Worm (Caenorhabditis elegans) whole organism, midembryonic: ENCODE results near the gene F58B4.2.

Source experiments
- T22C8.4 ChIP-seq: fragments of 200-800 bp; sonication (Bioruptor generic); IDR thresholded peaks from 2 replicates; pipeline ENCODE4 v1.3.6; 2022; ENCODE audit warnings: missing genetic modification characterization, missing compliant biosample characterization
- cog-1 ChIP-seq: sonication (generic microtip); optimal IDR thresholded peaks from 2 replicates; lab custom pipeline; 2016; ENCODE audit warnings: missing genetic modification characterization, missing compliant biosample characterization
- flt-1 ChIP-seq: fragments of 200-800 bp; sonication (Bioruptor generic); IDR thresholded peaks from 2 replicates; pipeline ENCODE4 v1.3.6; 2022; ENCODE audit warnings: missing genetic modification characterization, missing compliant biosample characterization
- klf-2 ChIP-seq: fragments of 200-800 bp; sonication (Bioruptor generic); conservative IDR thresholded peaks from 2 replicates; pipeline ENCODE4 v1.3.6; 2022; ENCODE audit warnings: missing genetic modification reagents, missing genetic modification characterization, missing compliant biosample characterization
- med-1 ChIP-seq: sonication (generic microtip); optimal IDR thresholded peaks from 2 replicates; lab custom pipeline; 2017; ENCODE audit warnings: missing genetic modification characterization, mild to moderate bottlenecking, missing compliant biosample characterization, antibody characterized with exemption, missing genetic modification reagents; ENCODE audit not compliant: insufficient read depth
- ref-1 ChIP-seq: fragments of 200-800 bp; sonication (Bioruptor generic); conservative IDR thresholded peaks from 2 replicates; pipeline ENCODE4 v1.3.6; 2022; ENCODE audit warnings: missing genetic modification reagents, missing genetic modification characterization, missing compliant biosample characterization
- tab-1 ChIP-seq: fragments of 200-800 bp; sonication (Bioruptor generic); IDR thresholded peaks from 2 replicates; pipeline ENCODE4 v1.3.6; 2022; ENCODE audit warnings: missing genetic modification characterization, missing compliant biosample characterization
- ztf-23 ChIP-seq: fragments of 200-800 bp; sonication (Bioruptor generic); IDR thresholded peaks from 2 replicates; pipeline ENCODE4 v1.3.6; 2022; ENCODE audit warnings: missing genetic modification reagents, missing genetic modification characterization, missing compliant biosample characterization
- ztf-29 ChIP-seq: fragments of 200-800 bp; sonication (Bioruptor generic); IDR thresholded peaks from 2 replicates; pipeline ENCODE4 v1.3.6; 2022; ENCODE audit warnings: missing genetic modification reagents, missing genetic modification characterization, missing compliant biosample characterization

F58B4.2 gene

ce11 chrV:10953471-10954155, 35.3 kb upstream of the F58B4.2 start:
- TF ChIP-seq med-1 (GFP tag; lab: Kevin White, UChicago) (no peak), flt-1 (GFP tag; lab: Robert Waterston, UW) (no peak), cog-1 (tag; lab: Kevin White, UChicago) (no peak), ztf-23 (GFP tag; lab: Robert Waterston, UW) (no peak), ztf-29 (GFP tag; lab: Robert Waterston, UW) (no peak), T22C8.4 (GFP tag; lab: Robert Waterston, UW) (no peak), tab-1 (GFP tag; lab: Robert Waterston, UW) (no peak), klf-2 (GFP tag; lab: Robert Waterston, UW) (no peak), ref-1 (GFP tag; lab: Robert Waterston, UW) (no peak)

ce11 chrV:10951655-10952278, 33.5 kb upstream of the F58B4.2 start, which contains the start of gene F17C11.4:
TSS of gene F17C11.4 (plus strand) at chrV:10951860.
- TF ChIP-seq tab-1 (GFP tag; lab: Robert Waterston, UW) = no peak
- TF ChIP-seq ztf-23 (GFP tag; lab: Robert Waterston, UW) = peak; percentile 34; the same call in 1 of the 2 replicates
- no peak for TF ChIP-seq flt-1 (GFP tag; lab: Robert Waterston, UW)

DNA sequence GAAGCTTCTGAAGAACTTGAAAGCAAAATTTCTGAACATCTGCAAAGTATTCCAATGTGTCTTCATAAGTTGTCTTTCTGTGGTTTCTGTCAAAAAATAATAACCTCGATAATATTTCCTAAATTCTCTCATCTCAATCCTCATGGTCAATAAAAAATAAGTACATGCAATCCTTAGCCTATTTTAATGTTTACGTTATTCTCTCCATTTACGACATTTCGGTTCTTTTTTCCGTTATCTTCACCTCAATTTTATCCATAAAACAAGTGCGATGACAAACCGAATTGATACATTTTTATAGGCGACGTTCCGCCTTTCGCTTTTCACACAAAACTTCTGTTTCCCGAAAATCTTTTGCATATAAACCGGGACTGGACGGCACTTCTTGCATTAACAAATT, 31.2 kb upstream of the F58B4.2 start, which contains the start of gene col-153:
Gene col-153, plus strand, starts transcription at position 301 of the 400 bp plus-strand sequence.
- TF ChIP-seq med-1 (GFP tag; lab: Kevin White, UChicago) (no peak), cog-1 (tag; lab: Kevin White, UChicago) (no peak), klf-2 (GFP tag; lab: Robert Waterston, UW) (no peak), flt-1 (GFP tag; lab: Robert Waterston, UW) (no peak), ztf-29 (GFP tag; lab: Robert Waterston, UW) (no peak), tab-1 (GFP tag; lab: Robert Waterston, UW) (no peak), ref-1 (GFP tag; lab: Robert Waterston, UW) (no peak), ztf-23 (GFP tag; lab: Robert Waterston, UW) (no peak), T22C8.4 (GFP tag; lab: Robert Waterston, UW) (no peak)

DNA sequence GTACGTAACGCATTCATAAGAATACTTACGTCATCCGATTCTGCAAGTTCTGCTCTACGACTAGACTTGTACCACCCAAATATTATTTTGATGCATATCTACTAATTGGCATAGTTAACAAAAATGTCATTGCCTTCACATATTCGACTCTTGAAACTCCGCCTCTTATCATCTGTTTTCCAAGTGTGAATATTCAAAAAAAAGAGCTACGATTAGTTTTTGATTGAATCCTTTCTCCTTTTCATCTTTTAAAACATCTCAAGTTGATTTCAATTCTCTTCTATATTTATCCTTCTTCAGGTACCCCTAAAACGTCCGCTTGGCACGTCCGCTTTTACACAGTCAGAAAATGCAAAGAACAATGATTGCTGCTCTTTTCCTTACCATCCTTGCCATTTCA, 29.7 kb upstream of the F58B4.2 start, which contains the start of gene F17C11.2:
Gene F17C11.2, plus strand, starts transcription at position 301 of the 400 bp plus-strand sequence.
- TF ChIP-seq flt-1 (GFP tag; lab: Robert Waterston, UW) (no peak), ztf-23 (GFP tag; lab: Robert Waterston, UW) (no peak), cog-1 (tag; lab: Kevin White, UChicago) (no peak), med-1 (GFP tag; lab: Kevin White, UChicago) (no peak), tab-1 (GFP tag; lab: Robert Waterston, UW) (no peak), ztf-29 (GFP tag; lab: Robert Waterston, UW) (no peak), klf-2 (GFP tag; lab: Robert Waterston, UW) (no peak), T22C8.4 (GFP tag; lab: Robert Waterston, UW) (no peak), ref-1 (GFP tag; lab: Robert Waterston, UW) (no peak)

DNA sequence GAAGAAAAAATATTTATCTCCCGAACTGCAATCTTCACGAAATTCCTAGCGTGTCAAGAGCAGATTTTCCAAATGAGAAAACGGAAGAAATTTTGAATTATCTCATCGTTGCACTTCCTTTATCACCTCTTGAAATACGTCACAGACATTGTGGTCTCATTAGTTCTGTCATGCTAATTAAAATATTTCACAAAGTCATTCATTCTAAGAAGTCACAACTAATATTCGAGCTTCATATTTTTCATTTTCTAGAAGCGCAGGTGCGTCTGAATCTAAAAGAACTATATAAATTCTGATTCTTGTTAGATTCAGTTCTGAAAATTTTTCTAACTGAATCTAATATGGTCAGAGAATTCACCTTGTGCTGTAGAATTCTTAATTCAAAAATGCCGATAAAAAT, 28.9 kb upstream of the F58B4.2 start:
- TF ChIP-seq tab-1 (GFP tag; lab: Robert Waterston, UW) (no peak), klf-2 (GFP tag; lab: Robert Waterston, UW) (no peak), flt-1 (GFP tag; lab: Robert Waterston, UW) (no peak), T22C8.4 (GFP tag; lab: Robert Waterston, UW) (no peak), cog-1 (tag; lab: Kevin White, UChicago) (no peak), ztf-29 (GFP tag; lab: Robert Waterston, UW) (no peak), ref-1 (GFP tag; lab: Robert Waterston, UW) (no peak), med-1 (GFP tag; lab: Kevin White, UChicago) (no peak), ztf-23 (GFP tag; lab: Robert Waterston, UW) (no peak)

- TF ChIP-seq klf-2 (GFP tag; lab: Robert Waterston, UW) (no peak), ztf-23 (GFP tag; lab: Robert Waterston, UW) (no peak), ztf-29 (GFP tag; lab: Robert Waterston, UW) (no peak), ref-1 (GFP tag; lab: Robert Waterston, UW) (no peak), T22C8.4 (GFP tag; lab: Robert Waterston, UW) (no peak), med-1 (GFP tag; lab: Kevin White, UChicago) (no peak), tab-1 (GFP tag; lab: Robert Waterston, UW) (no peak), cog-1 (tag; lab: Kevin White, UChicago) (no peak), flt-1 (GFP tag; lab: Robert Waterston, UW) (no peak)
Observed at ce11 chrV:10944903-10945302, 26.6 kb upstream of the F58B4.2 start.

- TF ChIP-seq T22C8.4 (GFP tag; lab: Robert Waterston, UW) = no peak
- no peak for TF ChIP-seq ztf-23 (GFP tag; lab: Robert Waterston, UW)
- TF ChIP-seq tab-1 (GFP tag; lab: Robert Waterston, UW) = no peak
- TF ChIP-seq med-1 (GFP tag; lab: Kevin White, UChicago) = no peak
- TF ChIP-seq klf-2 (GFP tag; lab: Robert Waterston, UW) = no peak
- TF ChIP-seq ztf-29 (GFP tag; lab: Robert Waterston, UW) = no peak
- TF ChIP-seq cog-1 (tag; lab: Kevin White, UChicago) = no peak
- no peak for TF ChIP-seq flt-1 (GFP tag; lab: Robert Waterston, UW)
- no peak for TF ChIP-seq ref-1 (GFP tag; lab: Robert Waterston, UW)
Observed at ce11 chrV:10942161-10942560, 23.9 kb upstream of the F58B4.2 start, which contains the start of gene zip-9. TSS of gene zip-9 (plus strand) at chrV:10942461.

DNA sequence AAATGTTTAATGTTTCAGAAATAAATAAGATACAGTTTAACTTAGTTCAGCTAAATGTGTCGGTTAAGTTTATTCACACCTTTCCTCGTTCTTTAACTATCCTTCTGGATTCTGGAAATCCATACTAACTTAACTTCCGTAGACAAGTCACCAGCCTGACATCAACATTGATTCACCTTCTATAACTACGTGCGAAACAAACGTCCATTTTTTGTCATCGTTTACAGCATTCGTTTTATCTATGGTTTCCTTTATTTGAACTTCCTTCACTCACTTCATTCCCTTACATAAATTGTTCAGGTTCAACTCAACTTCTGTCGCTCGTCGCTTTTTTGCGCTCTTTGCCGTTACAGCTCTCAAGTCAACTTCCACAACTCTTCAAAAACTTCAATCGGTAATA, 22.9 kb upstream of the F58B4.2 start, which contains the start of gene F17C11.26:
Gene F17C11.26, plus strand, starts transcription at position 301 of the 400 bp plus-strand sequence.
- TF ChIP-seq ztf-23 (GFP tag; lab: Robert Waterston, UW) (no peak), klf-2 (GFP tag; lab: Robert Waterston, UW) (no peak), med-1 (GFP tag; lab: Kevin White, UChicago) (no peak), flt-1 (GFP tag; lab: Robert Waterston, UW) (no peak), T22C8.4 (GFP tag; lab: Robert Waterston, UW) (no peak), ref-1 (GFP tag; lab: Robert Waterston, UW) (no peak), ztf-29 (GFP tag; lab: Robert Waterston, UW) (no peak), tab-1 (GFP tag; lab: Robert Waterston, UW) (no peak), cog-1 (tag; lab: Kevin White, UChicago) (no peak)
